Worm (Caenorhabditis elegans) whole organism, L4 larva: ENCODE measurements around the gene ZK892.6.

ENCODE experiments used
- Y75B8A.6 ChIP-seq: fragments of 200-800 bp; sonication (Bioruptor generic); IDR thresholded peaks from 2 replicates; pipeline ENCODE4 v1.3.6; 2022; ENCODE audit warnings: missing genetic modification reagents, missing genetic modification characterization, missing compliant biosample characterization
- ZK546.5 ChIP-seq, 2 experiments: sonication (generic microtip); optimal IDR thresholded peaks; 2 replicates each; lab custom pipeline; 2017; ENCODE audit warnings: missing biosample characterization in 2 of 2, missing genetic modification characterization in 2 of 2
- ces-1 ChIP-seq: fragments of 150-350 bp; sonication (generic microtip); optimal IDR thresholded peaks from 4 replicates; lab custom pipeline; 2014; ENCODE audit warnings: missing biosample characterization, missing genetic modification reagents, missing genetic modification characterization
- fos-1 ChIP-seq: fragments of 150-350 bp; optimal IDR thresholded peaks from 2 replicates; lab custom pipeline; 2014; ENCODE audit warnings: missing biosample characterization, missing genetic modification characterization
- hmg-1.1 ChIP-seq: fragments of 200-800 bp; sonication (Bioruptor generic); IDR thresholded peaks from 2 replicates; pipeline ENCODE4 v1.3.6; 2022; ENCODE audit warnings: missing genetic modification reagents, missing genetic modification characterization, missing compliant biosample characterization
- mdl-1 ChIP-seq, 2 experiments: fragments of 150-350 bp in 1 of 2; sonication (generic microtip) in 1 of 2; optimal IDR thresholded peaks; 2 replicates each; lab custom pipeline; 2014 to 2017; ENCODE audit warnings: missing biosample characterization in 2 of 2, missing genetic modification characterization in 2 of 2
- nhr-41 ChIP-seq: fragments of 200-800 bp; sonication (Bioruptor generic); IDR thresholded peaks from 2 replicates; pipeline ENCODE4 v1.3.6; 2022; ENCODE audit warnings: missing genetic modification reagents, missing genetic modification characterization, missing compliant biosample characterization
- nhr-6 ChIP-seq: fragments of 150-350 bp; optimal IDR thresholded peaks from 2 replicates; lab custom pipeline; 2014; ENCODE audit warnings: missing biosample characterization, missing genetic modification characterization
- pqm-1 ChIP-seq: sonication (generic microtip); optimal IDR thresholded peaks from 2 replicates; lab custom pipeline; 2017; ENCODE audit warnings: missing biosample characterization, missing genetic modification characterization
- set-16 ChIP-seq: fragments of 200-800 bp; sonication (Bioruptor generic); IDR thresholded peaks from 2 replicates; pipeline ENCODE4 v1.3.6; 2022; ENCODE audit warnings: missing genetic modification reagents, missing genetic modification characterization, missing compliant biosample characterization
- snpc-4 ChIP-seq: fragments of 150-350 bp; optimal IDR thresholded peaks from 2 replicates; lab custom pipeline; 2014; ENCODE audit warnings: missing biosample characterization, missing genetic modification characterization
- unc-130 ChIP-seq: sonication (generic microtip); optimal IDR thresholded peaks from 2 replicates; lab custom pipeline; 2016; ENCODE audit warnings: missing genetic modification reagents, missing genetic modification characterization, missing compliant biosample characterization

- TF ChIP-seq Y75B8A.6: no peak
- TF ChIP-seq ces-1 (GFP tag; lab: Kevin White, UChicago): no peak
- no peak for TF ChIP-seq ZK546.5 (tag; optimal IDR thresholded peaks at IDR 0.05; lab: Kevin White, UChicago)
- TF ChIP-seq nhr-41 (GFP tag; lab: Robert Waterston, UW): no peak
- TF ChIP-seq set-16 (GFP tag; lab: Robert Waterston, UW): no peak
- no peak for TF ChIP-seq unc-130 (GFP tag; lab: Kevin White, UChicago)
- no peak for TF ChIP-seq fos-1 (tag; lab: Kevin White, UChicago)
- no peak for TF ChIP-seq nhr-6 (tag; lab: Kevin White, UChicago)
- no peak for TF ChIP-seq snpc-4 (tag; lab: Kevin White, UChicago)
- TF ChIP-seq pqm-1 (tag; lab: Kevin White, UChicago): no peak
- TF ChIP-seq mdl-1 (tag; optimal IDR thresholded peaks at IDR 0.05; lab: Kevin White, UChicago): no peak
- no peak for TF ChIP-seq hmg-1.1 (GFP tag; lab: Robert Waterston, UW)
Measured at ce11 chrII:10010914-10011313, 31.0 kb upstream of the ZK892.6 start.
